Fruit fly (Drosophila melanogaster): ENCODE results near the gene CG6959.

DNA sequence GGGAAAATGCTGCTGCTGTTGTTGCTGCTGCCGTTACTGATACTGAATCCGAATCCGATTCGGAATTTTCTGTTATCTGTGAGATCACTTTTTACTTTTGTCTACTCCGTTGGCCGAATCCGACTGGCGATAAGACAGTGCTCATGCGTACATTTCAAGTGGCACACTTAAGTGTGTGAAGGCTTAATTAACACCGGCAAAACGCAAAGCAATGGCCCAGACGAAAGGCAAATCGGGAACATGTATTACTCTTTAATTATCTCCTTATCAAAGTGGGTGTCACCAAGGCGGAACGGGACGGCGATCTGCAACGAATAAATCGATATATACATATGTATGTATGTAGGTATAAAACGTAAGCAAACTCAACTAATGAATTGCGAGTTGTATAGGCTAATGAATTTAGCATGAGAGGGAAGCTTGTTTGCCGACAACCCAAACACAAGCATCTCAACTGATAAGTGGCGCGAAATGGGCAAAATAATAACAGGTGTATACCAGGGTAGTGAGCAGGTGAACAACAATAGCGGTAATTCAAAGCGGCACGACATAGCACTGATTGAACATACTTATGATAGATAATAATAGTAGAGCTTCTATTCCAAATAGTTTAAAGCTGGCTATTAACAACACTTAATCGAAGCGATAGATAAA lies 58.3 kb downstream of the CG6959 start:
- TF ChIP-seq EcR (GFP tag; optimal IDR thresholded peaks at IDR 0.05) (no peak), rn (GFP tag; IDR thresholded peaks at IDR 0.05) (no peak), Snoo (tag; optimal IDR thresholded peaks at IDR 0.05) (no peak), CG14655 (GFP tag; optimal IDR thresholded peaks at IDR 0.05) (no peak)
